Fruit fly (Drosophila melanogaster): ENCODE measurements around the gene CAH2.

DNA sequence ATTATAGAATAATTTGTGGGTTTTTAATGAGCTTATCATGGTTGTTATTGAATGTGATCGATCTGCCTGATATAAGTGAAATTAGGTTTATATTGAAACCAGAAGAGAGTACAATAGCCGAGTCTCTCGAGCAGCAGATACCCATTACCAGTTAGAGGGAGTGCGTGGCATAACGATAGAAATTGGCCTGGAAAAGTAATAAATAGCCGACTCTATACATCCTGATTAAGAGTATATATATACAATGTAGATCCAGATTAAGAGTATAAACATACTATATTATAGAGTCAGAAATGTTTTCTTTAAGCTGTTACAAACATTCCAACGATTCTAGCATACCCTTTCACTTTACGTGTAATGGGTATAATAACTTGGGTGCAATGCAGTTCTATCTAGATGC lies 6.6 kb downstream of the CAH2 start:
- TF ChIP-seq Myc (optimal IDR thresholded peaks at IDR 0.05) (no peak), psq (optimal IDR thresholded peaks at IDR 0.05) (no peak), h (optimal IDR thresholded peaks at IDR 0.05) (no peak), insv (optimal IDR thresholded peaks at IDR 0.05) (no peak), Sin3A (optimal IDR thresholded peaks at IDR 0.05) (no peak), ttk (optimal IDR thresholded peaks at IDR 0.05) (no peak)
